Fruit fly (Drosophila melanogaster) Kc167 (cell line): Measurements from ENCODE around the gene CG2604.

Source experiments
- Myc ChIP-seq: fragments of >200 bp; optimal IDR thresholded peaks from 2 replicates; lab custom pipeline; 2017; ENCODE audit warnings: missing external identifiers
- Sin3A ChIP-seq: fragments of >200 bp; optimal IDR thresholded peaks from 2 replicates; lab custom pipeline; 2018; ENCODE audit warnings: missing external identifiers
- h ChIP-seq: fragments of >200 bp; optimal IDR thresholded peaks from 3 replicates; lab custom pipeline; 2018; ENCODE audit warnings: missing external identifiers
- insv ChIP-seq: fragments of >200 bp; optimal IDR thresholded peaks from 3 replicates; lab custom pipeline; 2018; ENCODE audit warnings: missing external identifiers
- psq ChIP-seq: fragments of >200 bp; optimal IDR thresholded peaks from 2 replicates; lab custom pipeline; 2017; ENCODE audit warnings: missing external identifiers
- ttk ChIP-seq: sonication (Bioruptor generic); optimal IDR thresholded peaks from 2 replicates; lab custom pipeline; 2017; ENCODE audit warnings: missing external identifiers

CG2604 gene

dm6 chr3R:5252853-5253252 lies 29.7 kb upstream of the CG2604 start, which contains the start of gene CG1113:
CG1113 (plus strand) TSS chr3R:5253153.
- TF ChIP-seq Sin3A (lab: Kevin White, UChicago) (no peak), insv (lab: Kevin White, UChicago) (no peak), h (lab: Kevin White, UChicago) (no peak), ttk (no peak), psq (lab: Kevin White, UChicago) (no peak), Myc (lab: Kevin White, UChicago) (no peak)

- TF ChIP-seq psq (lab: Kevin White, UChicago) (no peak), h (lab: Kevin White, UChicago) (no peak)
Measured at dm6 chr3R:5251243-5251865, 28.2 kb upstream of the CG2604 start, which contains the start of gene CtsF. CtsF (minus strand) TSS chr3R:5251745.

dm6 chr3R:5250530-5251242 lies 27.5 kb upstream of the CG2604 start:
- TF ChIP-seq h (lab: Kevin White, UChicago) (no peak), insv (lab: Kevin White, UChicago) (no peak), ttk (no peak), Sin3A (lab: Kevin White, UChicago) (no peak), psq (lab: Kevin White, UChicago) (no peak), Myc (lab: Kevin White, UChicago) (no peak)

dm6 chr3R:5249308-5249707 lies 26.1 kb upstream of the CG2604 start:
- TF ChIP-seq h (lab: Kevin White, UChicago) (no peak), psq (lab: Kevin White, UChicago) (no peak), ttk (no peak), Myc (lab: Kevin White, UChicago) (no peak), insv (lab: Kevin White, UChicago) (no peak), Sin3A (lab: Kevin White, UChicago) (no peak)

dm6 chr3R:5246950-5247349 lies 23.8 kb upstream of the CG2604 start:
- TF ChIP-seq ttk: no peak
- TF ChIP-seq Myc (lab: Kevin White, UChicago): no peak
- TF ChIP-seq insv (lab: Kevin White, UChicago): no peak
- no peak for TF ChIP-seq h (lab: Kevin White, UChicago)
- TF ChIP-seq psq (lab: Kevin White, UChicago): no peak
- no peak for TF ChIP-seq Sin3A (lab: Kevin White, UChicago)

- TF ChIP-seq Myc (lab: Kevin White, UChicago): no peak
- TF ChIP-seq psq (lab: Kevin White, UChicago): no peak
- TF ChIP-seq ttk: no peak
- TF ChIP-seq insv (lab: Kevin White, UChicago): no peak
- TF ChIP-seq Sin3A (lab: Kevin White, UChicago): no peak
Measured at dm6 chr3R:5240721-5241120, 17.6 kb upstream of the CG2604 start, which contains the start of gene CG33293. CG33293 (minus strand) TSS chr3R:5240735.

- no peak for TF ChIP-seq Sin3A (lab: Kevin White, UChicago)
- TF ChIP-seq h (lab: Kevin White, UChicago): no peak
- no peak for TF ChIP-seq ttk
- TF ChIP-seq Myc (lab: Kevin White, UChicago): no peak
- TF ChIP-seq insv (lab: Kevin White, UChicago): no peak
- TF ChIP-seq psq (lab: Kevin White, UChicago): no peak
Measured at dm6 chr3R:5237215-5237614, 14.1 kb upstream of the CG2604 start, which contains the start of gene rtp. rtp (minus strand) TSS chr3R:5237315.

- TF ChIP-seq Sin3A (lab: Kevin White, UChicago): no peak
- no peak for TF ChIP-seq ttk
- TF ChIP-seq insv (lab: Kevin White, UChicago): no peak
- TF ChIP-seq Myc (lab: Kevin White, UChicago): no peak
- no peak for TF ChIP-seq psq (lab: Kevin White, UChicago)
- no peak for TF ChIP-seq h (lab: Kevin White, UChicago)
Measured at dm6 chr3R:5232197-5232607, 9.0 kb upstream of the CG2604 start, which contains the start of the genes Kat60 and Mms19. Kat60 (minus strand) TSS chr3R:5232209. Mms19 (plus strand) TSS chr3R:5232543.

dm6 chr3R:5231383-5232196 lies 8.4 kb upstream of the CG2604 start:
- TF ChIP-seq insv (lab: Kevin White, UChicago): no peak
- no peak for TF ChIP-seq ttk
- TF ChIP-seq Myc (lab: Kevin White, UChicago): no peak
- no peak for TF ChIP-seq Sin3A (lab: Kevin White, UChicago)

dm6 chr3R:5229458-5229857 lies 6.3 kb upstream of the CG2604 start:
- TF ChIP-seq psq (lab: Kevin White, UChicago): no peak
- TF ChIP-seq Sin3A (lab: Kevin White, UChicago): no peak
- no peak for TF ChIP-seq Myc (lab: Kevin White, UChicago)
- TF ChIP-seq h (lab: Kevin White, UChicago): no peak
- no peak for TF ChIP-seq insv (lab: Kevin White, UChicago)
- TF ChIP-seq ttk: no peak

- TF ChIP-seq Sin3A (lab: Kevin White, UChicago): no peak
- no peak for TF ChIP-seq psq (lab: Kevin White, UChicago)
- TF ChIP-seq h (lab: Kevin White, UChicago): no peak
Measured at dm6 chr3R:5226025-5226424, 2.9 kb upstream of the CG2604 start, which contains the start of gene Vps37B. Vps37B (plus strand) TSS chr3R:5226158.
